Worm (Caenorhabditis elegans): Measurements from ENCODE around the gene snt-7.

ce11 chrX:15241169-15241568 is 42.2 kb upstream of the snt-7 start:
- TF ChIP-seq nhr-12 (tag; optimal IDR thresholded peaks at IDR 0.05): no peak
- no peak for TF ChIP-seq nhr-28 (tag; optimal IDR thresholded peaks at IDR 0.05)
- TF ChIP-seq egl-13 (tag; optimal IDR thresholded peaks at IDR 0.05): no peak

Data from whole organism, L1 larva.